Fruit fly (Drosophila melanogaster) Kc167 (cell line): Measurements from ENCODE around the gene CG46304.

Experiments
- h ChIP-seq: fragments of >200 bp; optimal IDR thresholded peaks from 3 replicates; lab custom pipeline; 2018; ENCODE audit warnings: missing external identifiers
- psq ChIP-seq: fragments of >200 bp; optimal IDR thresholded peaks from 2 replicates; lab custom pipeline; 2017; ENCODE audit warnings: missing external identifiers

DNA sequence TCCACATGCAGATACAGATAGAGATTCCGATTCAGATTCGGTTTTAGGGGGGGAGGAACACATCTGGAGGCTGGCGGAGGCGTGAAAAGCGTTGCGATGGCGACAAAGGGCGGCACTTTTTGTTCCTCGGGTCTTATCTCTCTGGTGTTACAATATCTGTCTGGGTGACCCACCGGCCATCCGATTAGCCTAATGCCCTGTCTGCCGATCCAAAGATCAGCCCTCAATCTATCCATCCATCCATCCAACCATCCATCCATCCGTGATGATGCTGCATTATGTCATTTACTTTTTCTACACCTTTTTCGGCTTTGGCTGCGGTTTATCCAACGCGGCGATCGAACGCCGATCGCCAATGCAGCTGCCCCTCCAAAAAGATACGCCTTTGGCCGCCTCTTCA is 48.1 kb upstream of the CG46304 start:
- TF ChIP-seq h (lab: Kevin White, UChicago) (no peak), psq (no peak)
